Worm (Caenorhabditis elegans) whole organism, L2 larva: ENCODE results near the gene C25F6.8.

Experiments used
- ceh-82 ChIP-seq: fragments of 150-350 bp; optimal IDR thresholded peaks from 2 replicates; lab custom pipeline; 2014; ENCODE audit warnings: missing biosample characterization, missing genetic modification characterization
- egl-27 ChIP-seq: sonication (generic microtip); optimal IDR thresholded peaks from 3 replicates; lab custom pipeline; 2017; ENCODE audit warnings: missing biosample characterization, missing genetic modification reagents, missing genetic modification characterization
- elt-1 ChIP-seq: fragments of 150-350 bp; optimal IDR thresholded peaks from 2 replicates; lab custom pipeline; 2014; ENCODE audit warnings: missing biosample characterization, missing genetic modification characterization
- lin-13 ChIP-seq: fragments of 150-350 bp; optimal IDR thresholded peaks from 2 replicates; lab custom pipeline; 2014; ENCODE audit warnings: missing biosample characterization, missing genetic modification reagents, missing genetic modification characterization
- nhr-11 ChIP-seq: fragments of 150-350 bp; optimal IDR thresholded peaks from 2 replicates; lab custom pipeline; 2014; ENCODE audit warnings: missing biosample characterization, missing genetic modification characterization
- snpc-4 ChIP-seq: fragments of 150-350 bp; optimal IDR thresholded peaks from 2 replicates; lab custom pipeline; 2014; ENCODE audit warnings: missing biosample characterization, missing genetic modification characterization
- unc-62 ChIP-seq: fragments of 150-350 bp; optimal IDR thresholded peaks from 2 replicates; lab custom pipeline; 2014; ENCODE audit warnings: missing biosample characterization, missing genetic modification reagents, missing genetic modification characterization
- ztf-11 ChIP-seq: sonication (generic microtip); optimal IDR thresholded peaks from 2 replicates; lab custom pipeline; 2017; ENCODE audit warnings: missing biosample characterization, missing genetic modification characterization

ce11 chrX:5485931-5486537, 38.0 kb downstream of the C25F6.8 start, which contains the start of gene C25F6.1:
- TF ChIP-seq egl-27 (tag; lab: Kevin White, UChicago) (no peak), ztf-11 (tag; lab: Kevin White, UChicago) (no peak), nhr-11 (tag; lab: Kevin White, UChicago) (no peak), elt-1 (tag; lab: Kevin White, UChicago) (no peak), unc-62 (no peak), ceh-82 (tag; lab: Kevin White, UChicago) (no peak), snpc-4 (no peak), lin-13 (no peak)
